Fruit fly (Drosophila melanogaster) whole organism, pupa: ENCODE data around the gene CG14456.

ENCODE experiments used
- CG12605 ChIP-seq: fragments of 200-800 bp; sonication (Bioruptor generic); IDR thresholded peaks from 2 replicates; pipeline ENCODE4 v1.3.6; 2022; ENCODE audit warnings: missing biosample characterization, missing genetic modification characterization
- CG4496 ChIP-seq: fragments of 200-800 bp; sonication (Bioruptor generic); IDR thresholded peaks from 3 replicates; pipeline ENCODE4 v1.3.6; 2022; ENCODE audit warnings: missing biosample characterization, missing genetic modification characterization
- CG8159 ChIP-seq: fragments of 200-800 bp; sonication (Bioruptor generic); optimal IDR thresholded peaks from 3 replicates; lab custom pipeline; 2018; ENCODE audit warnings: missing biosample characterization, mild to moderate bottlenecking, missing genetic modification characterization, moderate library complexity
- CG9948 ChIP-seq: fragments of 200-800 bp; sonication (Bioruptor generic); optimal IDR thresholded peaks from 2 replicates; lab custom pipeline; 2018; ENCODE audit warnings: missing biosample characterization, mild to moderate bottlenecking, missing genetic modification characterization, moderate library complexity
- EcR ChIP-seq: fragments of 200-800 bp; sonication (Bioruptor generic); optimal IDR thresholded peaks from 3 replicates; lab custom pipeline; 2019; ENCODE audit warnings: missing biosample characterization, missing genetic modification characterization, mild to moderate bottlenecking, moderate library complexity, missing genetic modification reagents
- Pif1A ChIP-seq: fragments of 200-800 bp; sonication (Bioruptor generic); optimal IDR thresholded peaks from 3 replicates; lab custom pipeline; 2016; ENCODE audit warnings: missing biosample characterization, missing genetic modification characterization
- fd96Ca ChIP-seq: fragments of 200-800 bp; sonication (Bioruptor generic); IDR thresholded peaks from 3 replicates; pipeline ENCODE4 v1.3.6; 2022; ENCODE audit warnings: missing biosample characterization, missing genetic modification characterization
- gl ChIP-seq: fragments of 200-800 bp; sonication (Bioruptor generic); optimal IDR thresholded peaks from 2 replicates; lab custom pipeline; 2018; ENCODE audit warnings: missing biosample characterization, mild to moderate bottlenecking, missing genetic modification characterization
- rn ChIP-seq: fragments of 200-800 bp; sonication (Bioruptor generic); IDR thresholded peaks from 2 replicates; pipeline ENCODE4 v1.3.6; 2022; ENCODE audit warnings: missing biosample characterization, missing genetic modification characterization

- TF ChIP-seq rn (GFP tag; lab: Robert Waterston, UW) (no peak), fd96Ca (GFP tag; lab: Robert Waterston, UW) (no peak), EcR (GFP tag; lab: Kevin White, UChicago) (no peak), CG9948 (tag; lab: Kevin White, UChicago) (no peak), CG12605 (no peak), Pif1A (GFP tag; lab: Kevin White, UChicago) (no peak), CG8159 (tag; lab: Kevin White, UChicago) (no peak), gl (tag; lab: Kevin White, UChicago) (no peak), CG4496 (GFP tag; lab: Robert Waterston, UW) (no peak)
Observed at dm6 chr3L:22646863-22647262, 40.2 kb upstream of the CG14456 start, which contains the start of gene CG33768.
